Worm (Caenorhabditis elegans) whole organism, L4/young adult: ENCODE measurements around the gene inx-10.

Experiments used
- W03F9.2 ChIP-seq: fragments of 150-350 bp; optimal IDR thresholded peaks from 2 replicates; lab custom pipeline; 2014; ENCODE audit warnings: missing biosample characterization, missing genetic modification characterization
- dao-5 ChIP-seq: sonication (generic microtip); optimal IDR thresholded peaks from 2 replicates; lab custom pipeline; 2016; ENCODE audit warnings: missing genotype, missing genetic modification characterization, moderate library complexity, missing compliant biosample characterization
- him-1 ChIP-seq: sonication (generic microtip); optimal IDR thresholded peaks from 2 replicates; lab custom pipeline; 2016; ENCODE audit warnings: missing genotype, missing genetic modification reagents, missing genetic modification characterization, missing compliant biosample characterization

inx-10 gene

DNA sequence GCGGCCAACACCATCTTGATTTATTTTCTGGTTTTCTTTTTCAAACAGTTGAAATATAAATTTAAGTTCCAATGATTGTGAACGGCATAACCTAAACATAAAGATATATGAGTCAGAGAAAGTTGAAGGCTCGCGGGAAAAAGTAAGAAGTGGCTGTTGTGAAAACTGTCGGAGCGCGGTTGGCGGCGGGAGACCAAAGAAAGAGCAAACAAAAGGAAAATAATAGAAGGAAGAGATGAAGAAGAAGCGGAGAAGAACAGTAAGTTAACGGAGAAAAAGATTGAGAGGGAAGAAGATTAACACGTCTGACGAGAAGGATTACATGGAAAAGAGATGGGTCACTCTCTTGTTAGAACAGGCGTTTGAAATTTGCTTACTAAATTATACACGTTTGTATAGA lies at the start of gene inx-10:
Gene inx-10, minus strand, starts transcription at position 101 of the 400 bp plus-strand sequence.
- TF ChIP-seq him-1 (tag; lab: Kevin White, UChicago) (no peak), W03F9.2 (tag; lab: Kevin White, UChicago) (no peak), dao-5 (tag; lab: Kevin White, UChicago) (no peak)

DNA sequence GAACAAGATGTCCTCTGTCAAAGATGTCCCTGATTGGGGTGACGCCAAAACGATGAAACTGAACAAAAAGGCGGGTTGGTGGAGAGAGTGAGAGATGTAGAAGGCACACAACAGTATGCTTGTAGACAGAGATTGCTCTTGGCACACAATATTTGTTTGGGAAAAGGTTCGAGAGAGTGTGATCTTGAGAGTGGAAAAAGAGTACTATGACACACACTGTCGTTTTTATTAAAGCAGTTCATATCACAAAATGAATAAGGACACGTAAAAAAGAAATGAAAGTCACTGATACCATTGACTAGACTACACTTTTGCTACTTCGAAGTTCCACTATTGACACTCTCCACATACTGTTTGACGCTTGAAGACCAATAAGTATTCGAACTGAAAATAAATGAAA lies 48.2 kb upstream of the inx-10 start:
- TF ChIP-seq W03F9.2 (tag; lab: Kevin White, UChicago) (no peak), him-1 (tag; lab: Kevin White, UChicago) (no peak), dao-5 (tag; lab: Kevin White, UChicago) (no peak)

DNA sequence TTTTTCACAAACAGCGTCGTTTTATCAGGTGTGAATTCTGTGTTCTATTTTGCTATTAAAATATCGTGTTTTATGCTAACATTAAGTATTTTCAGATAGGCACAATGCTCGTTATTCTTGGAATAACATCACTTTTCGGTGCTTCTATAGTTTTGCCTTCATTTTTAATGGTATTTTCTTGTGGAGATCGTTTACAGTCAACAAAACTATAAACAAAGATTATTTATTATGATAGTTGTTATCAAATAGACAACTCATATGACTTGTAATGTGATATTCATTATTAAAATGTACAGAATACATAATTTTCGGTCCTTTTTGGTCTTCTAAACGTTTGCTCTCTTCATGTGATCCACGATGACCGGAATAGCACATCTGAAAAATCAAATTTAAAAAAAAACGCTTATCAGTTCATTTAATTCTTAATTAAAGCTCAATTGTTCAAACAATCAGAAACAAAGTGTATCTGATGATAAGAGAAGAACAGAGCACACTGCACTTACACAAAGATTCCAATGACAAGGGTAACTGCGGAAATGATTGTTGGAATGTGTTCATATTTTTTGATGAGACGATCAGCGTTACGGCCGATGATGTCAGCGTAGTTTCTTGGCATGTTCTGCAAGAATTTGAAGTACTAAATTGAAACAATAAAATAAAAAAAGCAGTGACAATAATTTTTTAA lies 46.9 kb upstream of the inx-10 start, which contains the start of gene F07C3.9:
Gene F07C3.9, minus strand, starts transcription at position 635 of the 685 bp plus-strand sequence.
- TF ChIP-seq him-1 (tag; lab: Kevin White, UChicago) (no peak), W03F9.2 (tag; lab: Kevin White, UChicago) (no peak), dao-5 (tag; lab: Kevin White, UChicago) (no peak)

- TF ChIP-seq dao-5 (tag; lab: Kevin White, UChicago) (no peak), him-1 (tag; lab: Kevin White, UChicago) (no peak), W03F9.2 (tag; lab: Kevin White, UChicago) (no peak)
These were observed 42.7 kb upstream of the inx-10 start, which contains the start of gene ptd-2 for ce11 chrV:9249932-9250331. ptd-2 (plus strand) TSS chrV:9250232.

DNA sequence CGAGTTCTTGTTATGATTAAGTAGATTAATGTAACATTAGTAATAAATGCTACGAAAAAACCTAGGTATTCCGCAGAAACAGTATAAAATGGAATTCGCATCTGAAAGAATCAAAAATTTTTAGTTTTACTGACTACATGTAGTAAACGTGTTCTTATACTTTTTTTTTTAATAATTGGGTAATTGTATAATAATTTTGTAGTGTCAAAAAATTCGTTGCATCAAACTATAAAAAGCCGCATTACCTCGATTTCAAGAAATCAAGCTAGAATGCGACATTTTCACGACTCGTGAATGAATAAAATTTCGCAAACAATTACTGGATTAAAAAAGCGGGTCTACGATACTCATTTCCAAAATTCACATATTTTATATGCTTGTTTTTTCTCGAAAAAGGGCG lies 41.9 kb upstream of the inx-10 start, which contains the start of gene str-94:
Gene str-94, minus strand, starts transcription at position 101 of the 400 bp plus-strand sequence.
- TF ChIP-seq him-1 (tag; lab: Kevin White, UChicago) (no peak), dao-5 (tag; lab: Kevin White, UChicago) (no peak), W03F9.2 (tag; lab: Kevin White, UChicago) (no peak)

DNA sequence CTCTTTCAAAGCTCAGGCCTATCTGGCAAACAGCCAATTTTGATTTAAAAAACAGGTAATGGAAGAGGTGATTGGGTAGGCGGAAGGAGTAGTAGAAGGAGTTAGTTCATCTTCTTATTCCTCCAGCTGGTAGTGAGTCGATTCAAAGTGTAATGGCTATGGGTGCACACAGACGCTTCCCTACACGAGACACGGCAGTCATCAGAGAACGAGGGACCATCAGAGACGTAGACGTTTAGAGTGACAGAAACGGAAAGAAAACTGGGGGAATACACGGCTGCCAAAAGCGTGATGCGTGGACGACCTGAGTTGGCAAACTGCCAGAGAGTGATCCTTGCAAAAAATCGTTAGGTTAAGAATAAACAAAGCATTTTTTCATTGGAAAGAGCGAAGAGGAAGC lies 40.1 kb upstream of the inx-10 start:
- TF ChIP-seq him-1 (tag; lab: Kevin White, UChicago) = no peak
- TF ChIP-seq W03F9.2 (tag; lab: Kevin White, UChicago) = no peak
- no peak for TF ChIP-seq dao-5 (tag; lab: Kevin White, UChicago)

- no peak for TF ChIP-seq him-1 (tag; lab: Kevin White, UChicago)
- no peak for TF ChIP-seq dao-5 (tag; lab: Kevin White, UChicago)
- TF ChIP-seq W03F9.2 (tag; lab: Kevin White, UChicago) = no peak
These were observed 39.0 kb upstream of the inx-10 start, which contains the start of gene aat-2 for ce11 chrV:9246260-9246659. aat-2 (minus strand) TSS chrV:9246360.

DNA sequence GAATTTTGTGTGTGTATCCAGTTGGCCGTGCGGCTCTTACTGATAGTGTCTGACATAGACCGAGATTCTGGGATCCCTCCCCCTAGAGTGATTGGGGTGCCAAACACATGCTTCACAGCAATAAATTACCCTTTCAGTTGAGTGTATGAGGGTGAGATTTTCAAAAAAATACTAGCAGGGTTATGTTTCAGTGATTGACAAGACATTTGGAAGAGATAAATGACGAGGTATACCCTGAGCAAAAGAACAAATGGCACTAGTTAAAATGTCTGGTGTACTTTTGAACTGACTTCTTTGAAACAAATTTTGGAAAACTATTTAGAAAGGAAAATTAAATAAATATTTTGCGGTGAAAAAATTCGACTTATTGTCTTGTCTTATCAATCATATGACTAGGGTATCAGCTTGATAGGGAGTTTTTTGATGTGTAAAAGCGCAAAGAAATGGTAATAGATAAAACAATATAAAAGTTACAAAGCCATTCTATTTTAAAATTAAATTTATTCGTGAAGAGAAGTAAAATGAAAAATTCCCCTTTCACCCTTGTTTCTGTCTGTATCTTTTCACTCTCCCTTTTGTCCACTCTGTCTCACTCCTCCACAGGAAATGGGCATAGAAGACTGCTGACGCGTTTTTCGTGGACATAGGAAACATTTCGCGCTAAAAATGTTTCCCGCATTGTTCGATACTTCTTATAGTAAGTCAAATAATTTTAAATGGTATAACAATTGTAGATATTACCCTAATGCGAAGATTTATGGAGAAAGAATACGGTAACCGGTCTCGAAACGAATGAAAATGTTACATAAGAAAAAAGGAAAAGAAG lies 36.1 kb upstream of the inx-10 start, which contains the start of gene glo-4:
Gene glo-4, minus strand, starts transcription at position 51 of the 826 bp plus-strand sequence.
- TF ChIP-seq him-1 (tag; lab: Kevin White, UChicago) (no peak), W03F9.2 (tag; lab: Kevin White, UChicago) (peak; percentile 13)

DNA sequence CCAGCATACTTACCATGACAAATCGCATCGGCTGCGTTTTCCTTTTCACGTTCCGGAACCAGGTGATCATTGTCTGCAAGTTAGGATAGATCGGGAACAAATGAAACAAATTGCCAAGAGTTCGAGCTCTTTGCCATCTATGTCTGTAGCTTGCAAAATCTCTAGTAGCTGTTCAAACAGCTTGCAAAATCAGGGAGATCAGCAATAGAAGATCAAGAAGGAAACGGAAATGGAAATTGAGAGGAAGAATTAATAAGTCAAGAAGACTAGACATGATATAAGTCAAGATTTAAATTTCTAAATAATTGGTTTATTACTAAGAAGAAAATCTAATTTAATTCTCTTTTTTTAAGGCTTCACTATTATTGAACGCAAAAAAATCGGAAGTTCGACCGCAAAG lies 25.0 kb upstream of the inx-10 start, which contains the start of gene F07C3.3:
Gene F07C3.3, minus strand, starts transcription at position 101 of the 400 bp plus-strand sequence.
- TF ChIP-seq him-1 (tag; lab: Kevin White, UChicago) (no peak), W03F9.2 (tag; lab: Kevin White, UChicago) (no peak), dao-5 (tag; lab: Kevin White, UChicago) (no peak)

DNA sequence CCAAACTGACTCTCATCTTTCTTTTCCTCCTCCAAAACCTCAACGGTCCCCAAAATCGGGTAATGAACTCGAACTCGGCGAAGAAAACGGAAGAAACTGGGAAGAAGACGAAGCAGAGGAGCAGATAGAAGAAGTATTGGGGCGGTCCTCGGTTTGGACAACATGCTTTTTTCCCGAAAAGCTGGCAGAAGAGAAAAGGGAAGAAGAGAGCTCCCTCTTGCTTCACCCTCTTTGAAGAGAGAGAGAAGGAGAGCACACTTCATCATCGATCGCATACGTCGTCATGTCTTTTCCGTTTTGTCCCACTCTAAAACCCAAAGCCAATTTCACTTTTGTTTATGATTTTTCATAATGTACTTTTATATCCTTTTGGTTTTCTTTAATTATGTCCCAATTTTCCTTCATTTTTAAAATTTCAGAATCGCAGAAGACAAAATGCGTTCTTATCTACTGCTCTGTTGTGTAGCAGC lies 18.4 kb upstream of the inx-10 start, which contains the start of gene F07C3.2:
Gene F07C3.2, plus strand, starts transcription at position 420 of the 470 bp plus-strand sequence.
- no peak for TF ChIP-seq W03F9.2 (tag; lab: Kevin White, UChicago)
- TF ChIP-seq dao-5 (tag; lab: Kevin White, UChicago) = no peak
- peak; percentile 23 for TF ChIP-seq him-1 (tag; lab: Kevin White, UChicago)

DNA sequence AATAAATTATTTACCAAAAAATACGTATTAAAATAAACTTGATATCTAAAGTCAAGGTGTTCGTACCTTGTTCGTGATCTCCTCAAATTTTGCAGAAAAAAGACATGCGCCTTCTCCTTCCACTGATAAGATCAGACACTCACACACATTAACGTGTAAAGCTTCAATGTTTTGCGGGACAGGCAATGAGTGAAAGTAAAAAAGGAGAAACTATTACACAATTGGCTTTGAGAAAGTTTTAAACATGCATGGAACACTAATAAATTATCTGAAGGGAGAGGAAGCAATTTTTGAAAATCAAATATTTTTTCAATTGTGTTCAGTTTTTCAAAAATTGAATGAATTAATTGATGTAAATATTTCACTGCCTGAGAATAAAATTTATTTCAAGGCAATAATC lies 17.7 kb upstream of the inx-10 start:
- TF ChIP-seq him-1 (tag; lab: Kevin White, UChicago) = no peak

- no peak for TF ChIP-seq him-1 (tag; lab: Kevin White, UChicago)
These were observed 17.1 kb upstream of the inx-10 start for ce11 chrV:9224377-9224776.

ce11 chrV:9222819-9223218 lies 15.5 kb upstream of the inx-10 start:
- TF ChIP-seq dao-5 (tag; lab: Kevin White, UChicago) (no peak), him-1 (tag; lab: Kevin White, UChicago) (no peak), W03F9.2 (tag; lab: Kevin White, UChicago) (no peak)
